Fruit fly (Drosophila melanogaster) whole organism, embryonic: ENCODE measurements around the gene CG12947.

Experiments
- Ada2b ChIP-seq: fragments of 200-800 bp; sonication (Bioruptor generic); IDR thresholded peaks from 2 replicates; pipeline ENCODE4 v1.3.6; 2022; ENCODE audit warnings: missing biosample characterization, missing genetic modification characterization
- Asciz ChIP-seq: fragments of 200-800 bp; sonication (Bioruptor generic); optimal IDR thresholded peaks from 2 replicates; lab custom pipeline; 2017; ENCODE audit warnings: missing biosample characterization, mild to moderate bottlenecking, missing genetic modification characterization, missing genetic modification reagents
- Atf-2 ChIP-seq: fragments of 200-800 bp; sonication (Bioruptor generic); optimal IDR thresholded peaks from 2 replicates; lab custom pipeline; 2016; ENCODE audit warnings: missing biosample characterization, missing genetic modification characterization
- BEAF-32 ChIP-seq: fragments of 200-800 bp; sonication (Bioruptor generic); optimal IDR thresholded peaks from 3 replicates; lab custom pipeline; 2017; ENCODE audit warnings: missing biosample characterization, missing genetic modification characterization, mild to moderate bottlenecking, moderate library complexity, missing genetic modification reagents
- CG10147 ChIP-seq: fragments of 200-800 bp; sonication (Bioruptor generic); optimal IDR thresholded peaks from 2 replicates; lab custom pipeline; 2019; ENCODE audit warnings: missing biosample characterization, mild to moderate bottlenecking, missing genetic modification characterization, moderate library complexity
- CG10366 ChIP-seq: fragments of 200-800 bp; sonication (Bioruptor generic); IDR thresholded peaks from 2 replicates; pipeline ENCODE4 v1.3.6; 2022; ENCODE audit warnings: missing biosample characterization, missing genetic modification characterization
- CG10959 ChIP-seq: fragments of 200-800 bp; sonication (Bioruptor generic); IDR thresholded peaks from 2 replicates; pipeline ENCODE4 v1.3.6; 2022; ENCODE audit warnings: missing biosample characterization, missing genetic modification characterization
- CG12659 ChIP-seq: fragments of 200-800 bp; sonication (Bioruptor generic); optimal IDR thresholded peaks from 3 replicates; lab custom pipeline; 2017; ENCODE audit warnings: mild to moderate bottlenecking, missing biosample characterization, missing genetic modification reagents, missing genetic modification characterization
- CG12744 ChIP-seq: fragments of 200-800 bp; sonication (Bioruptor generic); optimal IDR thresholded peaks from 2 replicates; lab custom pipeline; 2016; ENCODE audit warnings: missing biosample characterization, missing genetic modification characterization
- CG15514 ChIP-seq: fragments of 200-800 bp; sonication (Bioruptor generic); optimal IDR thresholded peaks from 3 replicates; lab custom pipeline; 2017; ENCODE audit warnings: missing biosample characterization, missing genetic modification characterization, mild to moderate bottlenecking, moderate library complexity, missing genetic modification reagents
- CG17328 ChIP-seq: fragments of 200-800 bp; sonication (Bioruptor generic); IDR thresholded peaks from 2 replicates; pipeline ENCODE4 v1.3.6; 2022; ENCODE audit warnings: missing biosample characterization, missing genetic modification characterization
- CG17361 ChIP-seq: fragments of 200-800 bp; sonication (Bioruptor generic); IDR thresholded peaks from 3 replicates; pipeline ENCODE4 v1.3.6; 2022; ENCODE audit warnings: missing biosample characterization, missing genetic modification characterization
- CG17829 ChIP-seq: fragments of 200-800 bp; optimal IDR thresholded peaks from 2 replicates; lab custom pipeline; 2019; ENCODE audit warnings: missing biosample characterization, mild to moderate bottlenecking, missing genetic modification characterization, moderate library complexity
- CG18262 ChIP-seq: fragments of 200-800 bp; optimal IDR thresholded peaks from 3 replicates; lab custom pipeline; 2019; ENCODE audit warnings: missing biosample characterization, mild to moderate bottlenecking, missing genetic modification characterization, moderate library complexity
- CG2889 ChIP-seq: fragments of 200-800 bp; sonication (Bioruptor generic); IDR thresholded peaks from 3 replicates; pipeline ENCODE4 v1.3.6; 2022; ENCODE audit warnings: missing biosample characterization, missing genetic modification characterization
- CG32532 ChIP-seq: fragments of 200-800 bp; sonication (Bioruptor generic); IDR thresholded peaks from 2 replicates; pipeline ENCODE4 v1.3.6; 2022; ENCODE audit warnings: missing biosample characterization, missing genetic modification characterization
- CG32767 ChIP-seq: fragments of 200-800 bp; sonication (Bioruptor generic); IDR thresholded peaks from 2 replicates; pipeline ENCODE4 v1.3.6; 2022; ENCODE audit warnings: missing biosample characterization, missing genetic modification characterization
- CG32772 ChIP-seq: fragments of 200-800 bp; sonication (Bioruptor generic); IDR thresholded peaks from 2 replicates; pipeline ENCODE4 v1.3.6; 2022; ENCODE audit warnings: missing biosample characterization, missing genetic modification characterization
- CG34376 ChIP-seq: fragments of 200-800 bp; sonication (Bioruptor generic); optimal IDR thresholded peaks from 2 replicates; lab custom pipeline; 2018; ENCODE audit warnings: missing biosample characterization, mild to moderate bottlenecking, missing genetic modification characterization
- CG42726 ChIP-seq: fragments of 200-800 bp; sonication (Bioruptor generic); IDR thresholded peaks from 2 replicates; pipeline ENCODE4 v1.3.6; 2022; ENCODE audit warnings: missing biosample characterization, missing genetic modification characterization; ENCODE audit not compliant: partially characterized antibody
- CG4360 ChIP-seq: fragments of 200-800 bp; sonication (Bioruptor generic); IDR thresholded peaks from 2 replicates; pipeline ENCODE4 v1.3.6; 2022; ENCODE audit warnings: missing biosample characterization, missing genetic modification characterization
- CG7839 ChIP-seq: fragments of 200-800 bp; sonication (Bioruptor generic); optimal IDR thresholded peaks from 3 replicates; lab custom pipeline; 2018; ENCODE audit warnings: missing biosample characterization, mild to moderate bottlenecking, missing genetic modification characterization, moderate library complexity
- Camta ChIP-seq: fragments of 200-800 bp; sonication (Bioruptor generic); optimal IDR thresholded peaks from 2 replicates; lab custom pipeline; 2016; ENCODE audit warnings: missing biosample characterization, missing genetic modification characterization
- Chrac-16 ChIP-seq: fragments of 200-800 bp; sonication (Bioruptor generic); optimal IDR thresholded peaks from 3 replicates; lab custom pipeline; 2016; ENCODE audit warnings: missing biosample characterization, missing genetic modification characterization
- CoRest ChIP-seq: fragments of 200-800 bp; sonication (Bioruptor generic); optimal IDR thresholded peaks from 3 replicates; lab custom pipeline; 2018; ENCODE audit warnings: missing biosample characterization, mild to moderate bottlenecking, missing genetic modification characterization, moderate library complexity
- E2f2 ChIP-seq: fragments of 200-800 bp; sonication (Bioruptor generic); IDR thresholded peaks from 2 replicates; pipeline ENCODE4 v1.3.6; 2022; ENCODE audit warnings: missing biosample characterization, missing genetic modification characterization
- HHEX ChIP-seq: fragments of 200-800 bp; sonication (Bioruptor generic); optimal IDR thresholded peaks from 3 replicates; lab custom pipeline; 2017; ENCODE audit warnings: missing biosample characterization, mild to moderate bottlenecking, missing genetic modification characterization, missing genetic modification reagents
- HLHmδ ChIP-seq: fragments of 200-800 bp; sonication (Bioruptor generic); optimal IDR thresholded peaks from 2 replicates; lab custom pipeline; 2018; ENCODE audit warnings: missing biosample characterization, mild to moderate bottlenecking, missing genetic modification characterization, moderate library complexity
- HmgZ ChIP-seq: fragments of 200-800 bp; sonication (Bioruptor generic); optimal IDR thresholded peaks from 2 replicates; lab custom pipeline; 2018; ENCODE audit warnings: missing biosample characterization, mild to moderate bottlenecking, missing genetic modification characterization
- MBD-R2 ChIP-seq: fragments of 200-800 bp; sonication (Bioruptor generic); IDR thresholded peaks from 2 replicates; pipeline ENCODE4 v1.3.6; 2022; ENCODE audit warnings: missing biosample characterization, missing genetic modification characterization
- Myb ChIP-seq: fragments of 200-800 bp; sonication (Bioruptor generic); optimal IDR thresholded peaks from 2 replicates; lab custom pipeline; 2016; ENCODE audit warnings: missing biosample characterization, missing genetic modification characterization
- NC2α ChIP-seq: fragments of 200-800 bp; sonication (Bioruptor generic); optimal IDR thresholded peaks from 2 replicates; lab custom pipeline; 2016; ENCODE audit warnings: missing biosample characterization, missing genetic modification characterization
- Scr ChIP-seq: fragments of 200-800 bp; sonication (Bioruptor generic); IDR thresholded peaks from 2 replicates; pipeline ENCODE4 v1.3.6; 2022; ENCODE audit warnings: missing biosample characterization, missing genetic modification characterization; ENCODE audit not compliant: partially characterized antibody
- Sry-δ ChIP-seq: fragments of 200-800 bp; sonication (Bioruptor generic); optimal IDR thresholded peaks from 2 replicates; lab custom pipeline; 2016; ENCODE audit warnings: missing biosample characterization, missing genetic modification characterization
- YL-1 ChIP-seq: fragments of 200-800 bp; sonication (Bioruptor generic); optimal IDR thresholded peaks from 3 replicates; lab custom pipeline; 2017; ENCODE audit warnings: missing biosample characterization, mild to moderate bottlenecking, missing genetic modification characterization
- bowl ChIP-seq: fragments of 200-800 bp; sonication (Bioruptor generic); IDR thresholded peaks from 2 replicates; pipeline ENCODE4 v1.3.6; 2022; ENCODE audit warnings: missing biosample characterization, missing genetic modification characterization
- bsh ChIP-seq, 2 experiments: fragments of 200-800 bp; sonication (Bioruptor generic); optimal IDR thresholded peaks; 2 replicates each; lab custom pipeline; 2017 to 2018; ENCODE audit warnings: mild to moderate bottlenecking in 2 of 2, missing biosample characterization in 2 of 2, missing genetic modification characterization in 2 of 2, moderate library complexity in 1 of 2
- cad ChIP-seq: fragments of >200 bp; optimal IDR thresholded peaks from 2 replicates; lab custom pipeline; 2017; ENCODE audit warnings: missing biosample characterization, missing genetic modification characterization
- chn ChIP-seq: fragments of 200-800 bp; sonication (Bioruptor generic); optimal IDR thresholded peaks from 2 replicates; lab custom pipeline; 2016; ENCODE audit warnings: missing biosample characterization, missing genetic modification characterization
- en ChIP-seq: fragments of 200-800 bp; sonication (Bioruptor generic); optimal IDR thresholded peaks from 2 replicates; lab custom pipeline; 2016; ENCODE audit warnings: missing biosample characterization, missing genetic modification characterization
- grau ChIP-seq: fragments of 200-800 bp; optimal IDR thresholded peaks from 3 replicates; lab custom pipeline; 2019; ENCODE audit warnings: missing biosample characterization, mild to moderate bottlenecking, missing genetic modification characterization, moderate library complexity
- hkb ChIP-seq, 2 experiments: fragments of 200-800 bp in 1 of 2; fragments of >200 bp in 1 of 2; sonication (Bioruptor generic) in 1 of 2; IDR thresholded peaks in 1 of 2; optimal IDR thresholded peaks in 1 of 2; 2 replicates each; pipeline versions ENCODE4 v1.3.6 to Lab custom; 2017 to 2022; ENCODE audit warnings: missing biosample characterization in 1 of 2, missing genetic modification characterization in 1 of 2
- jing ChIP-seq: fragments of 200-800 bp; sonication (Bioruptor generic); optimal IDR thresholded peaks from 2 replicates; lab custom pipeline; 2018; ENCODE audit warnings: missing biosample characterization, mild to moderate bottlenecking, missing genetic modification characterization
- nmo ChIP-seq: fragments of 200-800 bp; sonication (Bioruptor generic); optimal IDR thresholded peaks from 2 replicates; lab custom pipeline; 2018; ENCODE audit warnings: missing biosample characterization, mild to moderate bottlenecking, missing genetic modification characterization, moderate library complexity
- rib ChIP-seq: fragments of 200-800 bp; sonication (Bioruptor generic); IDR thresholded peaks from 2 replicates; pipeline ENCODE4 v1.3.6; 2022; ENCODE audit warnings: missing biosample characterization, missing genetic modification characterization
- sob ChIP-seq: fragments of 200-800 bp; sonication (Bioruptor generic); IDR thresholded peaks from 2 replicates; pipeline ENCODE4 v1.3.6; 2022; ENCODE audit warnings: missing biosample characterization, missing genetic modification characterization
- stwl ChIP-seq: fragments of 200-800 bp; sonication (Bioruptor generic); optimal IDR thresholded peaks from 3 replicates; lab custom pipeline; 2018; ENCODE audit warnings: missing biosample characterization, mild to moderate bottlenecking, missing genetic modification characterization, moderate library complexity
- trem ChIP-seq: fragments of 200-800 bp; optimal IDR thresholded peaks from 3 replicates; lab custom pipeline; 2019; ENCODE audit warnings: missing biosample characterization, mild to moderate bottlenecking, missing genetic modification characterization, moderate library complexity
- vvl ChIP-seq: fragments of 200-800 bp; sonication (Bioruptor generic); IDR thresholded peaks from 2 replicates; pipeline ENCODE4 v1.3.6; 2022; ENCODE audit warnings: missing biosample characterization, missing genetic modification characterization
- zen ChIP-seq: fragments of 200-800 bp; sonication (Bioruptor generic); optimal IDR thresholded peaks from 3 replicates; lab custom pipeline; 2018; ENCODE audit warnings: missing biosample characterization, mild to moderate bottlenecking, missing genetic modification characterization, moderate library complexity

The CG12947 gene

DNA sequence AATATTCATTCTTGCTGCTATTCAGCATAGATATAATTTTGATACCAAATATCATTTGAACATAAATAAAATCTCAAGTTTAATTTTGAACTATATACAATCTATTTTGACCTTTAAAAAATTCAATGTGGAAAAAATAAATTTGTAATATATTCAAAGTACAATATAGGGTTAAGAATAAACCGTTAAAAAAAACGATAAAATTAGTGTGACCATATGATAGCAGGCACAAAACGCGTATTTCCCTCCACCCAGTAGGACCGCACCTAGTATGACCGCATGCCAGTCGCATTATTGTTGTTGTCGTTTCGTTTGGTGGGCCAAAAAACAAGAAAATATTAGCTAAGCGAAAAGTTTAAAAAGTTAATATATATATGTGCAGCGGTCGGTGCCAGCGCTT, 13.2 kb downstream of the CG12947 start, which contains the start of gene CG8516 (continued):
- no peak for TF ChIP-seq en (GFP tag; lab: Kevin White, UChicago)
- TF ChIP-seq CG42726 (GFP tag; lab: Robert Waterston, UW), result no peak
- TF ChIP-seq CG12659 (GFP tag; lab: Kevin White, UChicago), result peak; percentile 57
- TF ChIP-seq CG2889 (GFP tag; lab: Robert Waterston, UW), result no peak
- peak; percentile 49 for TF ChIP-seq E2f2
- TF ChIP-seq NC2α (GFP tag; lab: Kevin White, UChicago), result no peak
- TF ChIP-seq CG10147 (GFP tag; lab: Kevin White, UChicago), result peak; percentile 20
- peak; percentile 14 for TF ChIP-seq zen (tag; lab: Kevin White, UChicago)
- peak; percentile 36 for TF ChIP-seq nmo (GFP tag; lab: Kevin White, UChicago)
- TF ChIP-seq CG17829 (tag; lab: Kevin White, UChicago), result peak; percentile 39
- TF ChIP-seq MBD-R2 (GFP tag; lab: Robert Waterston, UW), result peak; percentile 81
- peak; percentile 36 for TF ChIP-seq CG17328 (GFP tag; lab: Robert Waterston, UW)
- TF ChIP-seq hkb (optimal IDR thresholded peaks at IDR 0.05; lab: Kevin White, UChicago), result no peak
- peak; percentile 24; the same call in 1 of the 2 replicates for TF ChIP-seq hkb (GFP tag; IDR thresholded peaks at IDR 0.05; lab: Robert Waterston, UW)
- peak; percentile 60 for TF ChIP-seq trem (tag; lab: Kevin White, UChicago)
- 0 out of 2 replicates have a peak, but pooled peaks have one; percentile 7 for TF ChIP-seq Ada2b (GFP tag; lab: Robert Waterston, UW)
- TF ChIP-seq YL-1 (GFP tag; lab: Kevin White, UChicago), result peak; percentile 77
- no peak for TF ChIP-seq sob
- TF ChIP-seq bsh (GFP tag; optimal IDR thresholded peaks at IDR 0.05; lab: Kevin White, UChicago), result no peak
- 0 out of 2 replicates have a peak, but pooled peaks have one; percentile 39 for TF ChIP-seq bowl (GFP tag; lab: Robert Waterston, UW)
- 0 out of 2 replicates have a peak, but pooled peaks have one; percentile 24 for TF ChIP-seq CG32772 (GFP tag; lab: Robert Waterston, UW)
- TF ChIP-seq Atf-2, result no peak
- peak; percentile 32; the same call in 1 of the 2 replicates for TF ChIP-seq vvl
- no peak for TF ChIP-seq Scr
- TF ChIP-seq HmgZ (tag; lab: Kevin White, UChicago), result peak; percentile 67
- peak; percentile 90 for TF ChIP-seq CG4360 (GFP tag; lab: Robert Waterston, UW)
- 0 out of 3 replicates have a peak, but pooled peaks have one; percentile 15 for TF ChIP-seq CG17361 (GFP tag; lab: Robert Waterston, UW)
- no peak for TF ChIP-seq HLHmδ (GFP tag; lab: Kevin White, UChicago)
- no peak for TF ChIP-seq rib
- peak; percentile 44 for TF ChIP-seq CG15514 (GFP tag; lab: Kevin White, UChicago)
- no peak for TF ChIP-seq CG10366 (GFP tag; lab: Robert Waterston, UW)
- peak; percentile 30 for TF ChIP-seq Sry-δ (GFP tag; lab: Kevin White, UChicago)
- TF ChIP-seq CG32767 (GFP tag; lab: Robert Waterston, UW), result no peak
- no peak for TF ChIP-seq Camta (GFP tag; lab: Kevin White, UChicago)
- TF ChIP-seq Myb (GFP tag; lab: Kevin White, UChicago), result peak; percentile 95
- TF ChIP-seq jing (GFP tag; lab: Kevin White, UChicago), result no peak
- no peak for TF ChIP-seq HHEX (GFP tag; lab: Kevin White, UChicago)
- TF ChIP-seq CG7839 (tag; lab: Kevin White, UChicago), result no peak
- TF ChIP-seq BEAF-32 (GFP tag; lab: Kevin White, UChicago), result peak; percentile 41
- peak; percentile 81 for TF ChIP-seq stwl (tag; lab: Kevin White, UChicago)
- no peak for TF ChIP-seq CG10959 (GFP tag; lab: Robert Waterston, UW)
- TF ChIP-seq CG34376 (GFP tag; lab: Kevin White, UChicago), result peak; percentile 12
- TF ChIP-seq CG18262, result peak; percentile 5
- TF ChIP-seq Chrac-16 (GFP tag; lab: Kevin White, UChicago), result no peak
- TF ChIP-seq CG12744 (GFP tag; lab: Kevin White, UChicago), result no peak
- no peak for TF ChIP-seq Asciz
- no peak for TF ChIP-seq cad
- peak; percentile 18 for TF ChIP-seq grau (tag; lab: Kevin White, UChicago)
- peak; percentile 53 for TF ChIP-seq CoRest
- no peak for TF ChIP-seq chn (GFP tag; lab: Kevin White, UChicago)
- peak; percentile 34; the same call in 1 of the 2 replicates for TF ChIP-seq CG32532
